Worm (Caenorhabditis elegans) whole organism, late embryonic: ENCODE results near the gene K03B8.8.
"Not testable (repeated sequence)": the region's sequence is repeated elsewhere in the genome, so short reads cannot be mapped to it uniquely, and the experiment has no call there.

Experiments used
- K02D7.2 ChIP-seq: sonication (generic microtip); optimal IDR thresholded peaks from 2 replicates; lab custom pipeline; 2017; ENCODE audit warnings: mild to moderate bottlenecking, missing genetic modification characterization, missing compliant biosample characterization
- K09A11.1 ChIP-seq: sonication (generic microtip); optimal IDR thresholded peaks from 2 replicates; lab custom pipeline; 2017; ENCODE audit warnings: antibody characterized with exemption, mild to moderate bottlenecking, missing genetic modification characterization, missing compliant biosample characterization; ENCODE audit not compliant: insufficient read depth
- Y22D7AL.16 ChIP-seq: sonication (generic microtip); optimal IDR thresholded peaks from 2 replicates; lab custom pipeline; 2016; ENCODE audit warnings: missing genetic modification characterization, missing compliant biosample characterization
- ahr-1 ChIP-seq: sonication (generic microtip); optimal IDR thresholded peaks from 2 replicates; lab custom pipeline; 2016; ENCODE audit warnings: missing genetic modification characterization, missing compliant biosample characterization
- ceh-14 ChIP-seq: sonication (generic microtip); optimal IDR thresholded peaks from 2 replicates; lab custom pipeline; 2016; ENCODE audit warnings: missing genotype, missing genetic modification characterization, missing compliant biosample characterization
- ceh-22 ChIP-seq: sonication (generic microtip); optimal IDR thresholded peaks from 2 replicates; lab custom pipeline; 2017; ENCODE audit warnings: missing biosample characterization, missing genetic modification characterization
- ceh-48 ChIP-seq: sonication (generic microtip); optimal IDR thresholded peaks from 2 replicates; lab custom pipeline; 2016; ENCODE audit warnings: missing genetic modification characterization, inconsistent platforms, missing compliant biosample characterization
- ceh-6 ChIP-seq: fragments of 200-800 bp; sonication (Bioruptor generic); optimal IDR thresholded peaks from 2 replicates; lab custom pipeline; 2018; ENCODE audit warnings: mild to moderate bottlenecking, missing genetic modification characterization, missing compliant biosample characterization
- dmd-4 ChIP-seq: sonication (generic microtip); optimal IDR thresholded peaks from 2 replicates; lab custom pipeline; 2016; ENCODE audit warnings: borderline replicate concordance, missing genetic modification characterization, missing compliant biosample characterization
- elt-2 ChIP-seq: sonication (generic microtip); optimal IDR thresholded peaks from 2 replicates; lab custom pipeline; 2016; ENCODE audit warnings: missing genetic modification reagents, missing genetic modification characterization, missing compliant biosample characterization
- elt-4 ChIP-seq: sonication (generic microtip); optimal IDR thresholded peaks from 2 replicates; lab custom pipeline; 2016; ENCODE audit warnings: missing genetic modification characterization, missing compliant biosample characterization
- ets-4 ChIP-seq: sonication (generic microtip); optimal IDR thresholded peaks from 2 replicates; lab custom pipeline; 2016; ENCODE audit warnings: missing genetic modification characterization, missing compliant biosample characterization
- eyg-1 ChIP-seq: sonication (generic microtip); optimal IDR thresholded peaks from 2 replicates; lab custom pipeline; 2016; ENCODE audit warnings: missing genotype, missing genetic modification characterization, missing compliant biosample characterization
- fax-1 ChIP-seq: sonication (generic microtip); optimal IDR thresholded peaks from 2 replicates; lab custom pipeline; 2016; ENCODE audit warnings: missing genotype, missing genetic modification characterization, missing compliant biosample characterization
- fkh-6 ChIP-seq: sonication (generic microtip); optimal IDR thresholded peaks from 2 replicates; lab custom pipeline; 2016; ENCODE audit warnings: missing genetic modification characterization, missing compliant biosample characterization
- gmeb-2 ChIP-seq: sonication (generic microtip); optimal IDR thresholded peaks from 2 replicates; lab custom pipeline; 2016; ENCODE audit warnings: missing genetic modification characterization, inconsistent platforms, missing compliant biosample characterization
- hlh-6 ChIP-seq: sonication (generic microtip); optimal IDR thresholded peaks from 2 replicates; lab custom pipeline; 2016; ENCODE audit warnings: missing genotype, missing genetic modification characterization, missing compliant biosample characterization
- lim-6 ChIP-seq: sonication (generic microtip); optimal IDR thresholded peaks from 2 replicates; lab custom pipeline; 2016; ENCODE audit warnings: missing genetic modification characterization, missing compliant biosample characterization
- nfya-1 ChIP-seq: sonication (generic microtip); optimal IDR thresholded peaks from 2 replicates; lab custom pipeline; 2017; ENCODE audit warnings: missing genetic modification characterization, mild to moderate bottlenecking, missing compliant biosample characterization, antibody characterized with exemption, moderate library complexity
- nhr-232 ChIP-seq: sonication (generic microtip); optimal IDR thresholded peaks from 2 replicates; lab custom pipeline; 2016; ENCODE audit warnings: missing genetic modification characterization, missing compliant biosample characterization
- npax-4 ChIP-seq: sonication (generic microtip); optimal IDR thresholded peaks from 2 replicates; lab custom pipeline; 2016; ENCODE audit warnings: missing genetic modification characterization, missing compliant biosample characterization
- pag-3 ChIP-seq: sonication (generic microtip); optimal IDR thresholded peaks from 2 replicates; lab custom pipeline; 2016; ENCODE audit warnings: missing compliant biosample characterization, missing genetic modification characterization, borderline replicate concordance
- pax-1 ChIP-seq: fragments of 150-350 bp; optimal IDR thresholded peaks from 2 replicates; lab custom pipeline; 2014; ENCODE audit warnings: missing biosample characterization, missing genetic modification characterization
- pha-2 ChIP-seq: sonication (generic microtip); optimal IDR thresholded peaks from 2 replicates; lab custom pipeline; 2017; ENCODE audit warnings: mild to moderate bottlenecking, missing genetic modification characterization, missing compliant biosample characterization
- pha-4 ChIP-seq: fragments of 150-350 bp; optimal IDR thresholded peaks from 2 replicates; lab custom pipeline; 2018; ENCODE audit warnings: missing biosample characterization, missing genetic modification reagents, missing genetic modification characterization
- sdc-2 ChIP-seq: sonication (generic microtip); optimal IDR thresholded peaks from 2 replicates; lab custom pipeline; 2016; ENCODE audit warnings: missing genotype, missing genetic modification characterization, missing compliant biosample characterization
- ttx-3 ChIP-seq: sonication (generic microtip); optimal IDR thresholded peaks from 2 replicates; lab custom pipeline; 2016; ENCODE audit warnings: missing genetic modification reagents, missing genetic modification characterization, missing compliant biosample characterization
- unc-3 ChIP-seq, 2 experiments: fragments of 200-800 bp in 1 of 2; sonication (Bioruptor generic) in 1 of 2; sonication (generic microtip) in 1 of 2; conservative IDR thresholded peaks in 1 of 2; optimal IDR thresholded peaks in 1 of 2; 2 replicates each; pipeline versions ENCODE4 v1.3.6 to Lab custom; 2016 to 2022; ENCODE audit warnings: missing compliant biosample characterization in 2 of 2, missing genetic modification characterization in 2 of 2, missing genetic modification reagents in 1 of 2
- unc-42 ChIP-seq: sonication (generic microtip); optimal IDR thresholded peaks from 2 replicates; lab custom pipeline; 2016; ENCODE audit warnings: missing genotype, missing genetic modification characterization, missing compliant biosample characterization
- unc-55 ChIP-seq: sonication (generic microtip); optimal IDR thresholded peaks from 2 replicates; lab custom pipeline; 2017; ENCODE audit warnings: missing biosample characterization, missing genetic modification reagents, missing genetic modification characterization

The K03B8.8 gene

DNA sequence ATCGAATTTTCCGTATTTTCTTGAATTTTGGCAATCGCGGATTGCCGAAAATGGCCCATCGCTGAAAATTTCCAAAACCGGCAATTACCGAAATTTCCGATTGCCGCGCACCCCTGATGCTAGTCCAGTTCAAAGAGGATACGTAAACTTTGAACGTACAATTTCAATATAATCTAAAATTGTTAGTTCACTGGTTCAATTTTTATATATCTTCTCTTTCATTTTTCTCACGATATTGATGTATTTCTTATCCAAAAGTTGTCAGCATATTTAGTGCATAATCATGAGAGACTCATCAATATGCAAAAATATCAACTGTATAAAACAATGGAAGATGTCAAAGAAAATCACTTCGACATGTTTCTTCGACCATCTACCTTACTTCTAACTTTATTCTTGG is 12.2 kb downstream of the K03B8.8 start, which contains the start of gene nas-17:
Gene nas-17, plus strand, starts transcription at position 301 of the 400 bp plus-strand sequence.
- TF ChIP-seq sdc-2 (tag; lab: Kevin White, UChicago), result no peak
- no peak for TF ChIP-seq K02D7.2 (tag; lab: Kevin White, UChicago)
- TF ChIP-seq nhr-232 (tag; lab: Kevin White, UChicago), result no peak
- no peak for TF ChIP-seq unc-3 (GFP tag; conservative IDR thresholded peaks at IDR 0.05; lab: Robert Waterston, UW)
- no peak for TF ChIP-seq unc-3 (tag; optimal IDR thresholded peaks at IDR 0.05; lab: Kevin White, UChicago)
- no peak for TF ChIP-seq Y22D7AL.16 (tag; lab: Kevin White, UChicago)
- TF ChIP-seq pha-4, result no peak
- no peak for TF ChIP-seq K09A11.1 (tag; lab: Kevin White, UChicago)
- no peak for TF ChIP-seq npax-4 (tag; lab: Kevin White, UChicago)
- no peak for TF ChIP-seq fkh-6 (tag; lab: Kevin White, UChicago)
- no peak for TF ChIP-seq ahr-1 (tag; lab: Kevin White, UChicago)
- TF ChIP-seq unc-55, result no peak
- TF ChIP-seq ceh-22 (tag; lab: Kevin White, UChicago), result no peak
- no peak for TF ChIP-seq elt-2 (tag; lab: Kevin White, UChicago)
- no peak for TF ChIP-seq ceh-48 (tag; lab: Kevin White, UChicago)
- no peak for TF ChIP-seq gmeb-2 (tag; lab: Kevin White, UChicago)
- no peak for TF ChIP-seq pag-3 (tag; lab: Kevin White, UChicago)
- no peak for TF ChIP-seq eyg-1 (tag; lab: Kevin White, UChicago)
- no peak for TF ChIP-seq fax-1 (tag; lab: Kevin White, UChicago)
- TF ChIP-seq ets-4 (tag; lab: Kevin White, UChicago), result no peak

DNA sequence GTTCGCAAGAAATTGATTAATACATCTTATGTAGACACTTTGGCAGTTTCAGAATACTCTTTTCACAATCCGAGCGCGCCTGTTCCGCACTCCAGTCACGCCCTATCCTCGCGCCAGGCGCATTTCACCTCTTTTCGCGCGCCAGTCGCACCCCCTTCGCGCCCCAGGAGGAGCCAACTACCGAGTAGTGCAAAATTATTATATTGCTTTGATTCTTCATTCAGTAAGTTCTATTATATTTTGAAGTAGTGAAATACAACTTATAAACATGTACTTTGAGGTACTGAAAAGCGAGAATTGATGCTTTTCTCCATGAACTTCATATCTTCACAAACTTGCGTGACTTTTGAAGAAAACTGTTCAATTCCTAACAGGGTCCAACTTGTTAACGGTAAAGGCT is 14.7 kb downstream of the K03B8.8 start, which contains the start of gene nas-18:
Gene nas-18, plus strand, starts transcription at position 301 of the 400 bp plus-strand sequence.
- TF ChIP-seq ttx-3 (tag; lab: Kevin White, UChicago); lim-6 (tag; lab: Kevin White, UChicago); pha-2: not testable (repeated sequence)

DNA sequence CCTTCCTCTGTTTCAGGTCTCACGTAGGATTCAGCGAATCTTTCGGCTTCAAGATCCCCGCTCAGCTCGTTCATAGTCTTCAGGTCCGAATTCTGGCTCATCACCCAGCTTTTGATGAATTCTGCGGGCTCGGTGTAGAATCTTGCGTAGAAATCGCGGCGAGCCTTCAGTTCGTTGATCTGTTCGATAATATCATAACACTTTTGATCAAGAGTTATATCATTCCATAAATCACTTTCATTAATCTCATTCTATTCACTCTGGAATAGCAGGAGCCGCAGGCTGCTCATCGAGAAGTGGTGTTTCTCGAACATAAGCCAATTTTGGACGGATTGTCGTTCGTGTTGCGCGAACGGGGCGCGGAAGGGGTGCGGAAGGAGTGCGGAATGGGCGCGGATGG is 15.8 kb downstream of the K03B8.8 start, which contains the start of gene K03B8.4:
Gene K03B8.4, minus strand, starts transcription at position 101 of the 400 bp plus-strand sequence.
- TF ChIP-seq pax-1 (tag; lab: Kevin White, UChicago); fkh-6 (tag; lab: Kevin White, UChicago); unc-3 (GFP tag; conservative IDR thresholded peaks at IDR 0.05; lab: Robert Waterston, UW); unc-3 (tag; optimal IDR thresholded peaks at IDR 0.05; lab: Kevin White, UChicago): not testable (repeated sequence)
- TF ChIP-seq, all 69 proteins: peak for 0; not testable (repeated sequence) for 69

DNA sequence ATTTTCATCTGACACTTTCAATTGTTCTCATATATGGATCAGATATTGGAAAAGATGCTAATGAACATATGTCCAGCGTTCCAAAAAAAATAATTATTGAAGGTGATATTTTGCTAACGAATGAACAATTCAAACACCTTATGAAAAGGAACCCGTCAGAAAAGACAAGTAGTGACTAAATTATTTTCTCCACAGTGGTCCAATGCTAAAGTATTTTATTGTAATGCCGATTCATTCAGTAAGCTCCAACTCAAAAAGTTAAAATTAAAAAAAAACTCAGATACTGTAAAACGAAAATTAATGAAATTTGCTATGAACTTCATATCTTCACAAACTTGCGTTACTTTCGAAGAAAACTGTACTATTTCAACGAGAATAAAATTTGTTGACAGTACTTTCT is 18.8 kb downstream of the K03B8.8 start, which contains the start of gene nas-16:
Gene nas-16, plus strand, starts transcription at position 301 of the 400 bp plus-strand sequence.
- TF ChIP-seq unc-42 (no peak), npax-4 (tag; lab: Kevin White, UChicago) (no peak), pax-1 (tag; lab: Kevin White, UChicago) (no peak), sdc-2 (tag; lab: Kevin White, UChicago) (no peak), ceh-14 (tag; lab: Kevin White, UChicago) (no peak), dmd-4 (no peak), hlh-6 (no peak), nhr-232 (tag; lab: Kevin White, UChicago) (no peak), fkh-6 (tag; lab: Kevin White, UChicago) (no peak), elt-4 (tag; lab: Kevin White, UChicago) (no peak), pag-3 (tag; lab: Kevin White, UChicago) (no peak), nfya-1 (no peak)

DNA sequence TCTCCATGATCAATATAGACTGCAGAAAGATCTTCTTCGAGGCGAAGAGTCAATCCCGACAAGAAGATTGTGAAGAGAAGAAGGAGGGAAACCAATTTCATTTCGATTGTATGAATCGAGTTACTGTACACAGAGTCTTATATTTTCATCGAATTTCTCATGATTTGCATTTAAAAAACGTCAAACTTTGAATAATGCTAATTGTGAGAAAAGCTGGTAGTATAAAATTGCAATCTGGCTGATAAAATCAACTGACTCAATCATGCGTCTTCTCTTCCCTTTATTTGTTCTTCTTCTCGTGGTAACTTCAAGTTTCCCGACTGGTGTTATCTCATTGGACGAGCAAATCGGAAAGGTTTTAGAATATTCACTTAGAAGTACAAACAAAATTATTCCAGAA is 20.4 kb downstream of the K03B8.8 start, which contains the start of the genes K03B8.11 and K03B8.14:
Gene K03B8.11, minus strand, starts transcription at position 101 of the 400 bp plus-strand sequence.
Gene K03B8.14, plus strand, starts transcription at position 110 of the 400 bp plus-strand sequence.
- no peak for TF ChIP-seq ceh-6 (GFP tag; lab: Kevin White, UChicago)
